Fruit fly (Drosophila melanogaster): Measurements from ENCODE around the gene CG44139.
A peak's percentile ranks its signal among the peaks of the same experiment; 100 is the strongest.

CG44139 gene

dm6 chr2L:2462306-2462844 lies 37.8 kb downstream of the CG44139 start:
- peak; percentile 45 for TF ChIP-seq Eip78C (GFP tag)
- no peak for TF ChIP-seq Sox102F (GFP tag; optimal IDR thresholded peaks at IDR 0.05)

- TF ChIP-seq CG7368 (GFP tag; optimal IDR thresholded peaks at IDR 0.05) (no peak), Blimp-1 (GFP tag; optimal IDR thresholded peaks at IDR 0.05) (no peak), Eip93F (GFP tag; optimal IDR thresholded peaks at IDR 0.05) (no peak), CG32006 (GFP tag; optimal IDR thresholded peaks at IDR 0.05) (no peak), CG1621 (tag; optimal IDR thresholded peaks at IDR 0.05) (no peak), salr (GFP tag; optimal IDR thresholded peaks at IDR 0.05) (no peak), CG9139 (GFP tag; optimal IDR thresholded peaks at IDR 0.05) (no peak), achi (GFP tag; optimal IDR thresholded peaks at IDR 0.05) (no peak), vri (GFP tag; optimal IDR thresholded peaks at IDR 0.05) (no peak), CG10631 (GFP tag; optimal IDR thresholded peaks at IDR 0.05) (no peak), CG8319 (GFP tag; optimal IDR thresholded peaks at IDR 0.05) (no peak), Hr38 (GFP tag; optimal IDR thresholded peaks at IDR 0.05) (no peak), CG16779 (tag; optimal IDR thresholded peaks at IDR 0.05) (no peak), Smox (GFP tag; optimal IDR thresholded peaks at IDR 0.05) (peak; percentile 12), OdsH (GFP tag; optimal IDR thresholded peaks at IDR 0.05) (no peak), CG10669 (GFP tag; optimal IDR thresholded peaks at IDR 0.05) (no peak), Gug (GFP tag; IDR thresholded peaks at IDR 0.05) (no peak), dsx (GFP tag; optimal IDR thresholded peaks at IDR 0.05; ENCODE audit: poor library complexity, severe bottlenecking) (peak; percentile 3), CG31627 (GFP tag; optimal IDR thresholded peaks at IDR 0.05) (no peak), Hr4 (GFP tag; optimal IDR thresholded peaks at IDR 0.05) (no peak), Lpt (GFP tag; optimal IDR thresholded peaks at IDR 0.05) (no peak), CG11762 (GFP tag; optimal IDR thresholded peaks at IDR 0.05; ENCODE audit: insufficient read depth) (no peak), CG6163 (GFP tag; IDR thresholded peaks at IDR 0.05) (no peak), dac (GFP tag; optimal IDR thresholded peaks at IDR 0.05) (no peak), topi (GFP tag; optimal IDR thresholded peaks at IDR 0.05) (no peak), Ets96B (tag; optimal IDR thresholded peaks at IDR 0.05) (peak; percentile 34), CG8632 (GFP tag; optimal IDR thresholded peaks at IDR 0.05) (no peak), net (GFP tag; optimal IDR thresholded peaks at IDR 0.05) (no peak), CG6792 (GFP tag; optimal IDR thresholded peaks at IDR 0.05) (no peak), esn (GFP tag; optimal IDR thresholded peaks at IDR 0.05) (peak; percentile 13), fkh (GFP tag; optimal IDR thresholded peaks at IDR 0.05) (no peak), CG3032 (tag; optimal IDR thresholded peaks at IDR 0.05) (peak; percentile 15), lz (GFP tag; optimal IDR thresholded peaks at IDR 0.05) (no peak), Eip78C (GFP tag) (peak; percentile 71), CG6854 (GFP tag; optimal IDR thresholded peaks at IDR 0.05) (no peak), Sox102F (GFP tag; optimal IDR thresholded peaks at IDR 0.05) (no peak), Sox15 (GFP tag; optimal IDR thresholded peaks at IDR 0.05) (no peak), svp (GFP tag) (peak; percentile 62)
These were observed 41.8 kb downstream of the CG44139 start for dm6 chr2L:2466360-2466759.

dm6 chr2L:2467722-2468372 lies 43.2 kb downstream of the CG44139 start:
- TF ChIP-seq cyc (GFP tag; optimal IDR thresholded peaks at IDR 0.05), result no peak
- no peak for TF ChIP-seq CG1621 (tag; optimal IDR thresholded peaks at IDR 0.05)
- TF ChIP-seq CG8632 (GFP tag; optimal IDR thresholded peaks at IDR 0.05), result no peak
- no peak for TF ChIP-seq Sox14 (GFP tag; optimal IDR thresholded peaks at IDR 0.05)
- TF ChIP-seq CG6276 (GFP tag; optimal IDR thresholded peaks at IDR 0.05), result no peak
- no peak for TF ChIP-seq Lpt (GFP tag; optimal IDR thresholded peaks at IDR 0.05)
- TF ChIP-seq CG8119 (GFP tag; IDR thresholded peaks at IDR 0.05), result peak; percentile 37; the same call in 1 of the 3 replicates
- TF ChIP-seq OdsH (GFP tag; optimal IDR thresholded peaks at IDR 0.05), result no peak
- no peak for TF ChIP-seq net (GFP tag; optimal IDR thresholded peaks at IDR 0.05)
- peak; percentile 4 for TF ChIP-seq Met (GFP tag; optimal IDR thresholded peaks at IDR 0.05)
- no peak for TF ChIP-seq CG6854 (GFP tag; optimal IDR thresholded peaks at IDR 0.05)
- no peak for TF ChIP-seq spab (GFP tag; optimal IDR thresholded peaks at IDR 0.05)
- TF ChIP-seq CG6163 (GFP tag; IDR thresholded peaks at IDR 0.05), result peak; percentile 46; the same call in 1 of the 3 replicates
- TF ChIP-seq Smox (GFP tag; optimal IDR thresholded peaks at IDR 0.05), result no peak
- no peak for TF ChIP-seq CG10669 (GFP tag; optimal IDR thresholded peaks at IDR 0.05)
- TF ChIP-seq Blimp-1 (GFP tag; optimal IDR thresholded peaks at IDR 0.05), result no peak
- TF ChIP-seq Gug (GFP tag; IDR thresholded peaks at IDR 0.05), result no peak
- peak; percentile 37 for TF ChIP-seq svp (GFP tag)
- TF ChIP-seq vri (GFP tag; optimal IDR thresholded peaks at IDR 0.05), result no peak
- TF ChIP-seq Ets96B (tag; optimal IDR thresholded peaks at IDR 0.05), result no peak
- TF ChIP-seq lz (GFP tag; optimal IDR thresholded peaks at IDR 0.05), result no peak
- TF ChIP-seq CG3919 (GFP tag; optimal IDR thresholded peaks at IDR 0.05), result no peak
- TF ChIP-seq CG31627 (GFP tag; optimal IDR thresholded peaks at IDR 0.05), result no peak
- TF ChIP-seq CG16779 (tag; optimal IDR thresholded peaks at IDR 0.05), result no peak
- no peak for TF ChIP-seq Hr4 (GFP tag; optimal IDR thresholded peaks at IDR 0.05)
- no peak for TF ChIP-seq ss (GFP tag; optimal IDR thresholded peaks at IDR 0.05)
